Worm (Caenorhabditis elegans) whole organism, young adult: ENCODE data around the gene set-25.

ENCODE experiments used
- K12H6.12 ChIP-seq: fragments of 200-800 bp; sonication (Bioruptor generic); optimal IDR thresholded peaks from 2 replicates; lab custom pipeline; 2018; ENCODE audit warnings: mild to moderate bottlenecking, missing genetic modification characterization, missing compliant biosample characterization
- Y67H2A.10 ChIP-seq: fragments of 200-800 bp; sonication (Bioruptor generic); conservative IDR thresholded peaks from 2 replicates; pipeline ENCODE4 v1.3.6; 2022; ENCODE audit warnings: missing genetic modification reagents, missing genetic modification characterization, missing compliant biosample characterization
- ceh-100 ChIP-seq: fragments of 200-800 bp; sonication (Bioruptor generic); IDR thresholded peaks from 2 replicates; pipeline ENCODE4 v1.3.6; 2022; ENCODE audit warnings: missing genetic modification reagents, missing genetic modification characterization, missing compliant biosample characterization
- let-607 ChIP-seq, 2 experiments: fragments of 200-800 bp in 1 of 2; sonication (Bioruptor generic) in 1 of 2; sonication (generic microtip) in 1 of 2; optimal IDR thresholded peaks; 2 replicates each; lab custom pipeline; 2016 to 2018; ENCODE audit warnings: mild to moderate bottlenecking in 2 of 2, missing compliant biosample characterization in 2 of 2, missing genetic modification characterization in 2 of 2, moderate library complexity in 2 of 2, missing genotype in 1 of 2
- pha-4 ChIP-seq: fragments of 150-350 bp; sonication (generic microtip); optimal IDR thresholded peaks from 2 replicates; lab custom pipeline; 2014; ENCODE audit warnings: missing biosample characterization, missing genetic modification reagents, missing genetic modification characterization
- rec-8 ChIP-seq, 2 experiments: sonication (generic microtip); optimal IDR thresholded peaks; 2 replicates each; lab custom pipeline; 2016; ENCODE audit warnings: mild to moderate bottlenecking in 2 of 2, missing genetic modification characterization in 2 of 2, missing genetic modification reagents in 2 of 2, missing genotype in 2 of 2, missing biosample characterization in 1 of 2, missing compliant biosample characterization in 1 of 2, moderate library complexity in 1 of 2
- tbx-9 ChIP-seq: sonication (generic microtip); optimal IDR thresholded peaks from 2 replicates; lab custom pipeline; 2016; ENCODE audit warnings: borderline replicate concordance, missing genetic modification characterization, inconsistent platforms, missing compliant biosample characterization
- unc-62 ChIP-seq: fragments of 150-350 bp; optimal IDR thresholded peaks from 2 replicates; lab custom pipeline; 2014; ENCODE audit warnings: missing biosample characterization, missing genetic modification reagents, missing genetic modification characterization

- TF ChIP-seq K12H6.12 (tag; lab: Kevin White, UChicago) (no peak), tbx-9 (tag; lab: Kevin White, UChicago) (no peak), let-607 (tag; optimal IDR thresholded peaks at IDR 0.05; lab: Kevin White, UChicago) (no peak), rec-8 (tag; optimal IDR thresholded peaks at IDR 0.05; lab: Kevin White, UChicago) (no peak), Y67H2A.10 (GFP tag; lab: Robert Waterston, UW) (no peak), ceh-100 (no peak), pha-4 (tag; lab: Kevin White, UChicago) (no peak), unc-62 (GFP tag; lab: Kevin White, UChicago) (no peak)
Measured at ce11 chrIII:13310552-13310951, 17.7 kb upstream of the set-25 start.
